Fruit fly (Drosophila melanogaster) whole organism, prepupa: ENCODE measurements around the gene wapl.

ENCODE experiments used
- Blimp-1 ChIP-seq: fragments of 200-800 bp; sonication (Bioruptor generic); optimal IDR thresholded peaks from 3 replicates; lab custom pipeline; 2017; ENCODE audit warnings: missing biosample characterization, missing genetic modification characterization, mild to moderate bottlenecking, moderate library complexity, missing genetic modification reagents
- CG10631 ChIP-seq: fragments of 200-800 bp; sonication (Bioruptor generic); optimal IDR thresholded peaks from 2 replicates; lab custom pipeline; 2016; ENCODE audit warnings: missing biosample characterization, missing genetic modification characterization
- CG10669 ChIP-seq: fragments of 200-800 bp; sonication (Bioruptor generic); optimal IDR thresholded peaks from 3 replicates; lab custom pipeline; 2018; ENCODE audit warnings: missing biosample characterization, mild to moderate bottlenecking, missing genetic modification characterization, moderate library complexity
- CG11294 ChIP-seq: fragments of 200-800 bp; sonication (Bioruptor generic); IDR thresholded peaks from 2 replicates; pipeline ENCODE4 v1.3.6; 2022; ENCODE audit warnings: missing biosample characterization, missing genetic modification characterization
- CG11762 ChIP-seq: fragments of 200-800 bp; sonication (Bioruptor generic); optimal IDR thresholded peaks from 3 replicates; lab custom pipeline; 2016; ENCODE audit warnings: missing biosample characterization, missing genetic modification characterization; ENCODE audit not compliant: insufficient read depth
- CG15336 ChIP-seq: fragments of 200-800 bp; sonication (Bioruptor generic); IDR thresholded peaks from 2 replicates; pipeline ENCODE4 v1.3.6; 2022; ENCODE audit warnings: missing biosample characterization, missing genetic modification characterization
- CG1621 ChIP-seq: fragments of 200-800 bp; sonication (Bioruptor generic); optimal IDR thresholded peaks from 3 replicates; lab custom pipeline; 2018; ENCODE audit warnings: missing biosample characterization, mild to moderate bottlenecking, missing genetic modification characterization
- CG16779 ChIP-seq: fragments of 200-800 bp; sonication (Bioruptor generic); optimal IDR thresholded peaks from 3 replicates; lab custom pipeline; 2017; ENCODE audit warnings: missing biosample characterization, mild to moderate bottlenecking, missing genetic modification characterization
- CG32006 ChIP-seq: fragments of 200-800 bp; sonication (Bioruptor generic); optimal IDR thresholded peaks from 3 replicates; lab custom pipeline; 2017; ENCODE audit warnings: missing biosample characterization, mild to moderate bottlenecking, missing genetic modification characterization
- CG3919 ChIP-seq: fragments of 200-800 bp; sonication (Bioruptor generic); optimal IDR thresholded peaks from 3 replicates; lab custom pipeline; 2016; ENCODE audit warnings: missing biosample characterization, missing genetic modification characterization
- CG4318 ChIP-seq: fragments of 200-800 bp; sonication (Bioruptor generic); optimal IDR thresholded peaks from 3 replicates; lab custom pipeline; 2017; ENCODE audit warnings: missing biosample characterization, mild to moderate bottlenecking, missing genetic modification characterization
- CG6163 ChIP-seq: fragments of 200-800 bp; sonication (Bioruptor generic); IDR thresholded peaks from 3 replicates; pipeline ENCODE4 v1.3.6; 2022; ENCODE audit warnings: missing biosample characterization, missing genetic modification characterization
- CG6276 ChIP-seq: fragments of 200-800 bp; sonication (Bioruptor generic); optimal IDR thresholded peaks from 2 replicates; lab custom pipeline; 2017; ENCODE audit warnings: missing biosample characterization, mild to moderate bottlenecking, missing genetic modification characterization
- CG7368 ChIP-seq: fragments of 200-800 bp; sonication (Bioruptor generic); optimal IDR thresholded peaks from 3 replicates; lab custom pipeline; 2016; ENCODE audit warnings: missing biosample characterization, missing genetic modification characterization
- CG8119 ChIP-seq: fragments of 200-800 bp; sonication (Bioruptor generic); IDR thresholded peaks from 3 replicates; pipeline ENCODE4 v1.3.6; 2022; ENCODE audit warnings: missing biosample characterization, missing genetic modification characterization
- CG8319 ChIP-seq: fragments of 200-800 bp; sonication (Bioruptor generic); optimal IDR thresholded peaks from 3 replicates; lab custom pipeline; 2016; ENCODE audit warnings: missing biosample characterization, missing genetic modification characterization
- CG8632 ChIP-seq: fragments of 200-800 bp; sonication (Bioruptor generic); optimal IDR thresholded peaks from 3 replicates; lab custom pipeline; 2016; ENCODE audit warnings: missing biosample characterization, missing genetic modification characterization
- CG9139 ChIP-seq: fragments of 200-800 bp; sonication (Bioruptor generic); optimal IDR thresholded peaks from 3 replicates; lab custom pipeline; 2017; ENCODE audit warnings: missing biosample characterization, mild to moderate bottlenecking, missing genetic modification characterization
- Eip75B ChIP-seq: fragments of 200-800 bp; sonication (Bioruptor generic); optimal IDR thresholded peaks from 3 replicates; lab custom pipeline; 2016; ENCODE audit warnings: missing biosample characterization, missing genetic modification characterization
- Eip78C ChIP-seq: fragments of 200-800 bp; sonication (Bioruptor generic); peaks from one replicate; lab custom pipeline; 2016; ENCODE audit warnings: missing biosample characterization, missing genetic modification characterization
- Ets21C ChIP-seq: fragments of 200-800 bp; sonication (Bioruptor generic); optimal IDR thresholded peaks from 3 replicates; lab custom pipeline; 2016; ENCODE audit warnings: missing biosample characterization, missing genetic modification characterization
- Ets96B ChIP-seq: fragments of 200-800 bp; optimal IDR thresholded peaks from 2 replicates; lab custom pipeline; 2019; ENCODE audit warnings: missing biosample characterization, mild to moderate bottlenecking, missing genetic modification characterization, moderate library complexity
- Gug ChIP-seq: fragments of 200-800 bp; sonication (Bioruptor generic); IDR thresholded peaks from 2 replicates; pipeline ENCODE4 v1.3.6; 2022; ENCODE audit warnings: missing biosample characterization, missing genetic modification characterization
- Hr38 ChIP-seq: sonication (Bioruptor generic); optimal IDR thresholded peaks from 2 replicates; lab custom pipeline; 2016; ENCODE audit warnings: missing biosample characterization, missing genetic modification characterization
- Hr39 ChIP-seq: fragments of 200-800 bp; sonication (Bioruptor generic); optimal IDR thresholded peaks from 2 replicates; lab custom pipeline; 2016; ENCODE audit warnings: missing biosample characterization, missing genetic modification characterization
- Hr4 ChIP-seq: fragments of 200-800 bp; sonication (Bioruptor generic); optimal IDR thresholded peaks from 3 replicates; lab custom pipeline; 2016; ENCODE audit warnings: missing biosample characterization, missing genetic modification characterization
- Lpt ChIP-seq: fragments of 200-800 bp; sonication (Bioruptor generic); optimal IDR thresholded peaks from 3 replicates; lab custom pipeline; 2016; ENCODE audit warnings: missing biosample characterization, missing genetic modification characterization
- OdsH ChIP-seq: fragments of 200-800 bp; sonication (Bioruptor generic); optimal IDR thresholded peaks from 3 replicates; lab custom pipeline; 2016; ENCODE audit warnings: missing biosample characterization, missing genetic modification characterization
- Smox ChIP-seq: fragments of 200-800 bp; sonication (Bioruptor generic); optimal IDR thresholded peaks from 3 replicates; lab custom pipeline; 2016; ENCODE audit warnings: missing biosample characterization, missing genetic modification characterization
- Sox102F ChIP-seq: fragments of 200-800 bp; sonication (Bioruptor generic); optimal IDR thresholded peaks from 2 replicates; lab custom pipeline; 2016; ENCODE audit warnings: missing biosample characterization, mild to moderate bottlenecking, missing genetic modification characterization
- Sox14 ChIP-seq: fragments of 200-800 bp; sonication (Bioruptor generic); optimal IDR thresholded peaks from 3 replicates; lab custom pipeline; 2016; ENCODE audit warnings: missing biosample characterization, missing genetic modification characterization
- Sox15 ChIP-seq: fragments of 200-800 bp; sonication (Bioruptor generic); optimal IDR thresholded peaks from 3 replicates; lab custom pipeline; 2016; ENCODE audit warnings: missing biosample characterization, missing genetic modification characterization
- achi ChIP-seq: fragments of 200-800 bp; sonication (Bioruptor generic); optimal IDR thresholded peaks from 3 replicates; lab custom pipeline; 2016; ENCODE audit warnings: missing biosample characterization, missing genetic modification characterization
- cyc ChIP-seq: fragments of 200-800 bp; sonication (Bioruptor generic); optimal IDR thresholded peaks from 3 replicates; lab custom pipeline; 2016; ENCODE audit warnings: missing biosample characterization, missing genetic modification characterization
- dac ChIP-seq: fragments of 200-800 bp; sonication (Bioruptor generic); optimal IDR thresholded peaks from 2 replicates; lab custom pipeline; 2017; ENCODE audit warnings: missing biosample characterization, mild to moderate bottlenecking, missing genetic modification characterization
- dsx ChIP-seq: fragments of 200-800 bp; optimal IDR thresholded peaks from 3 replicates; lab custom pipeline; 2019; ENCODE audit warnings: missing biosample characterization, mild to moderate bottlenecking, missing genetic modification characterization, moderate library complexity; ENCODE audit not compliant: poor library complexity, severe bottlenecking
- eg ChIP-seq: fragments of 200-800 bp; sonication (Bioruptor generic); IDR thresholded peaks from 3 replicates; pipeline ENCODE4 v1.3.6; 2022; ENCODE audit warnings: missing biosample characterization, missing genetic modification characterization
- esn ChIP-seq: fragments of 200-800 bp; sonication (Bioruptor generic); optimal IDR thresholded peaks from 2 replicates; lab custom pipeline; 2016; ENCODE audit warnings: missing biosample characterization, mild to moderate bottlenecking, missing genetic modification characterization, moderate library complexity
- fkh ChIP-seq: fragments of 200-800 bp; sonication (Bioruptor generic); optimal IDR thresholded peaks from 3 replicates; lab custom pipeline; 2017; ENCODE audit warnings: missing biosample characterization, mild to moderate bottlenecking, missing genetic modification characterization, moderate library complexity
- lz ChIP-seq: fragments of 200-800 bp; sonication (Bioruptor generic); optimal IDR thresholded peaks from 3 replicates; lab custom pipeline; 2016; ENCODE audit warnings: missing biosample characterization, missing genetic modification characterization
- net ChIP-seq: fragments of 200-800 bp; sonication (Bioruptor generic); optimal IDR thresholded peaks from 3 replicates; lab custom pipeline; 2016; ENCODE audit warnings: missing biosample characterization, missing genetic modification characterization
- pdm3 ChIP-seq: fragments of 200-800 bp; sonication (Bioruptor generic); optimal IDR thresholded peaks from 3 replicates; lab custom pipeline; 2016; ENCODE audit warnings: missing biosample characterization, missing genetic modification characterization
- salr ChIP-seq, 2 experiments: fragments of 200-800 bp; sonication (Bioruptor generic); optimal IDR thresholded peaks; 3 replicates each; lab custom pipeline; 2016 to 2018; ENCODE audit warnings: missing biosample characterization in 2 of 2, missing genetic modification characterization in 2 of 2, mild to moderate bottlenecking in 1 of 2
- spab ChIP-seq: fragments of 200-800 bp; sonication (Bioruptor generic); optimal IDR thresholded peaks from 2 replicates; lab custom pipeline; 2017; ENCODE audit warnings: missing biosample characterization, mild to moderate bottlenecking, missing genetic modification characterization, missing genetic modification reagents
- ss ChIP-seq, 2 experiments: fragments of 200-800 bp; sonication (Bioruptor generic); optimal IDR thresholded peaks; 2 replicates in 1 of 2; 3 replicates in 1 of 2; lab custom pipeline; 2017 to 2018; ENCODE audit warnings: mild to moderate bottlenecking in 2 of 2, missing biosample characterization in 2 of 2, missing genetic modification characterization in 2 of 2, moderate library complexity in 1 of 2
- svp ChIP-seq: fragments of 200-800 bp; sonication (Bioruptor generic); peaks from one replicate; lab custom pipeline; 2016; ENCODE audit warnings: missing biosample characterization, missing genetic modification characterization
- topi ChIP-seq: fragments of 200-800 bp; sonication (Bioruptor generic); optimal IDR thresholded peaks from 3 replicates; lab custom pipeline; 2016; ENCODE audit warnings: missing biosample characterization, missing genetic modification characterization

wapl gene

DNA sequence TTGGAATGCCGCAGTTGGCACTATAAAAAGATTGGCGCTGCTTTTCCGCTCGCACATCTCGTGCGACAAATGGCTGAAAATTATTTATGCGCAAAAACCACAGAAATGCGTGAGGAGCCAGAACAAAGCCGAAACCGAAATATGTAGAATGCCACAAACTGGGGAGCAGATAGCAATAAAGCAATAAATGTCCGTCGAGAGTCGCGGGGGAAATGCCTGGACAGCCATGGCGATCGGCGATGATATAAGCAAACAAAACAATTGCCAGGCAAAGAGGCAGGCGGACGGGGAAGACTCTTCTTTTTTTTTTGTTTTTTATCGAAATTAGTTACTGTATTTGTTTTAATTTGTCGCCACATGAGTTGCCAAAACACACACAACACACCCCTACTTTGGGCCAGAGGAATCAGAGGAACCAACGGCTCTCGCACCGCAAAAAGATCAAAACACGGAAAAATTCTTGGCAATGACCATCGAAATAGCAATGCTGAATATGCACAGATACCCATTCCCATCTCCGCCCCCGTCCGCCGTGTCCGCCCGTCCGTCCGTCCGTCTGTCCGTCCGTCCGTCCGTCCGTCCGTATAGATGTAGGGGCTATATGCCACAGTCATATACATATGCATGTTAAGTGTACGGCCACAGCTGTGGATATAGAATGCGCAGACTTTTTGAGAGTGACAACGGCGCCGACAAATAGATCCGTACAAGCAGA is 9.9 kb upstream of the wapl start:
- TF ChIP-seq eg (no peak), Blimp-1 (GFP tag; lab: Kevin White, UChicago) (no peak), Sox15 (GFP tag; lab: Kevin White, UChicago) (no peak), CG4318 (GFP tag; lab: Kevin White, UChicago) (no peak), spab (GFP tag; lab: Kevin White, UChicago) (no peak), Hr38 (GFP tag; lab: Kevin White, UChicago) (no peak), CG10669 (GFP tag; lab: Kevin White, UChicago) (no peak), Eip75B (no peak), Ets21C (no peak), esn (no peak), cyc (GFP tag; lab: Kevin White, UChicago) (no peak)

DNA sequence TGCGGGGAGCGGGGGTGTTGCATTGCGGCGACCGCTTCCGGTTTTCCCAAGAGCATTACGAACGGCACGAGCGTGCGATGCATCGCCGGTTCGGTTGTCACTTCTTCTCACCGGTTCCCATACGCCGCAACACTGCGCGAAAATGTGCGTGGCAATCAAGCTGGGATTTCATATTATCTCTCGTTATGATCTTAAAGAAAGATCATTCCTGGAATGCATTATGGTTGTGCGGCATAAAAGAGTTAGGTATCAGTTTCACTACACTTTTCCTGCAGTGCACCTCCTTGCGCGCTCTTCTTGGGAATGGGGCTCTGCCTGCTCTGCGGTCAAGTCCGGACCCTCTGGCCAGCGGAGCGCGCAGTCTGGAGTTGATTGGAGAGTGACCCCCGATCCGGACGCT is 7.3 kb upstream of the wapl start:
- TF ChIP-seq esn (no peak), OdsH (GFP tag; lab: Kevin White, UChicago) (peak; percentile 42), CG6163 (GFP tag; lab: Robert Waterston, UW) (peak; percentile 83), CG3919 (GFP tag; lab: Kevin White, UChicago) (peak; percentile 47), CG4318 (GFP tag; lab: Kevin White, UChicago) (peak; percentile 58), CG15336 (GFP tag; lab: Robert Waterston, UW) (peak; percentile 89), CG8319 (no peak), net (peak; percentile 43), CG10631 (GFP tag; lab: Kevin White, UChicago) (peak; percentile 10), CG6276 (GFP tag; lab: Kevin White, UChicago) (peak; percentile 63), svp (peak; percentile 64), Hr4 (peak; percentile 81), Gug (GFP tag; lab: Robert Waterston, UW) (peak; percentile 76), salr (GFP tag; optimal IDR thresholded peaks at IDR 0.05; lab: Kevin White, UChicago) (peak in 1 of 2 experiments; percentile 8), CG32006 (GFP tag; lab: Kevin White, UChicago) (peak; percentile 85), Sox14 (GFP tag; lab: Kevin White, UChicago) (peak; percentile 8), CG1621 (tag; lab: Kevin White, UChicago) (no peak), achi (GFP tag; lab: Kevin White, UChicago) (peak; percentile 40), CG8632 (no peak), lz (GFP tag; lab: Kevin White, UChicago) (no peak), Lpt (GFP tag; lab: Kevin White, UChicago) (peak; percentile 38), dac (GFP tag; lab: Kevin White, UChicago) (peak; percentile 48), Smox (GFP tag; lab: Kevin White, UChicago) (no peak), Eip78C (GFP tag; lab: Kevin White, UChicago) (peak; percentile 53), eg (peak; percentile 90), Ets96B (tag; lab: Kevin White, UChicago) (no peak), Sox102F (GFP tag; lab: Kevin White, UChicago) (no peak), pdm3 (GFP tag; lab: Kevin White, UChicago) (peak; percentile 56), CG8119 (GFP tag; lab: Robert Waterston, UW) (peak; percentile 85), CG11294 (GFP tag; lab: Robert Waterston, UW) (peak; percentile 63), Hr39 (GFP tag; lab: Kevin White, UChicago) (no peak)

DNA sequence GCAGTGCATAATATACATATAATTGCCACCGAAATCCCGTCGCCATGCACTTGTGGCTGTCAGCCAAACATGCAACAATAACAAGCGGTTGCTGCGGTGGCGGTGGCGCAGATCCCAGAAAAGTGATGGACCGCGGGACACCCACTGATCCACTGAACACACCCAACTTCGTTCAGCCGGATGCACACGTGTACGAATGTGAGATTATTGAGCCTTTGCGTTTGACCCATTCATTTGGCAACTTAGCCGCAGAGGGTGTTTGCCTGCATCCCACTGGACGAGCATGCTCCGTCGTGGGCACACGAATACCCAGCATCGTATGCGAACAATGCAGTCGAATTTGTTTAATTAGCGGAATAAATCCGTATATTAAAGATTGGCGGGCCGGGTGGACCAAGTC is 6.6 kb upstream of the wapl start:
- no peak for TF ChIP-seq Smox (GFP tag; lab: Kevin White, UChicago)
- TF ChIP-seq Eip78C (GFP tag; lab: Kevin White, UChicago): peak; percentile 14
- no peak for TF ChIP-seq dsx
- TF ChIP-seq CG6276 (GFP tag; lab: Kevin White, UChicago): peak; percentile 28
- peak; percentile 36; the same call in 1 of the 2 replicates for TF ChIP-seq Gug (GFP tag; lab: Robert Waterston, UW)
- no peak for TF ChIP-seq lz (GFP tag; lab: Kevin White, UChicago)
- no peak for TF ChIP-seq CG11762 (GFP tag; lab: Kevin White, UChicago)
- no peak for TF ChIP-seq ss (GFP tag; optimal IDR thresholded peaks at IDR 0.05; lab: Kevin White, UChicago)
- no peak for TF ChIP-seq CG9139 (GFP tag; lab: Kevin White, UChicago)
- no peak for TF ChIP-seq CG7368 (GFP tag; lab: Kevin White, UChicago)
- peak; percentile 0 for TF ChIP-seq CG4318 (GFP tag; lab: Kevin White, UChicago)
- peak; percentile 66 for TF ChIP-seq CG8119 (GFP tag; lab: Robert Waterston, UW)
- no peak for TF ChIP-seq fkh (GFP tag; lab: Kevin White, UChicago)
- peak; percentile 81 for TF ChIP-seq eg
- no peak for TF ChIP-seq CG10669 (GFP tag; lab: Kevin White, UChicago)
- no peak for TF ChIP-seq Hr39 (GFP tag; lab: Kevin White, UChicago)
- TF ChIP-seq CG16779 (tag; lab: Kevin White, UChicago): no peak
- no peak for TF ChIP-seq Eip75B
- no peak for TF ChIP-seq topi
- TF ChIP-seq net: no peak
